Worm (Caenorhabditis elegans) whole organism, late embryonic: ENCODE data around the gene rsr-2.

Experiments
- C38D4.7 ChIP-seq: fragments of 200-800 bp; sonication (Bioruptor generic); optimal IDR thresholded peaks from 2 replicates; lab custom pipeline; 2018; ENCODE audit warnings: mild to moderate bottlenecking, missing genetic modification characterization, moderate library complexity, missing compliant biosample characterization
- F13H6.1 ChIP-seq: sonication (generic microtip); optimal IDR thresholded peaks from 2 replicates; lab custom pipeline; 2016; ENCODE audit warnings: missing genetic modification characterization, missing compliant biosample characterization
- K09A11.1 ChIP-seq: sonication (generic microtip); optimal IDR thresholded peaks from 2 replicates; lab custom pipeline; 2017; ENCODE audit warnings: antibody characterized with exemption, mild to moderate bottlenecking, missing genetic modification characterization, missing compliant biosample characterization; ENCODE audit not compliant: insufficient read depth
- Y22D7AL.16 ChIP-seq: sonication (generic microtip); optimal IDR thresholded peaks from 2 replicates; lab custom pipeline; 2016; ENCODE audit warnings: missing genetic modification characterization, missing compliant biosample characterization
- ahr-1 ChIP-seq: sonication (generic microtip); optimal IDR thresholded peaks from 2 replicates; lab custom pipeline; 2016; ENCODE audit warnings: missing genetic modification characterization, missing compliant biosample characterization
- ama-1 ChIP-seq: fragments of 150-350 bp; optimal IDR thresholded peaks from 2 replicates; lab custom pipeline; 2014
- ceh-14 ChIP-seq: sonication (generic microtip); optimal IDR thresholded peaks from 2 replicates; lab custom pipeline; 2016; ENCODE audit warnings: missing genotype, missing genetic modification characterization, missing compliant biosample characterization
- ceh-18 ChIP-seq: sonication (generic microtip); optimal IDR thresholded peaks from 2 replicates; lab custom pipeline; 2016; ENCODE audit warnings: missing genetic modification characterization, missing compliant biosample characterization
- ceh-2 ChIP-seq: sonication (generic microtip); optimal IDR thresholded peaks from 2 replicates; lab custom pipeline; 2016; ENCODE audit warnings: missing genotype, missing genetic modification characterization, missing compliant biosample characterization
- ceh-24 ChIP-seq: sonication (generic microtip); optimal IDR thresholded peaks from 2 replicates; lab custom pipeline; 2016; ENCODE audit warnings: mild to moderate bottlenecking, missing genetic modification characterization, missing compliant biosample characterization
- ceh-30 ChIP-seq: fragments of 150-350 bp; optimal IDR thresholded peaks from 2 replicates; lab custom pipeline; 2014; ENCODE audit warnings: missing biosample characterization, missing genetic modification characterization
- ceh-31 ChIP-seq: sonication (generic microtip); optimal IDR thresholded peaks from 2 replicates; lab custom pipeline; 2016; ENCODE audit warnings: missing genetic modification characterization, missing compliant biosample characterization
- ceh-34 ChIP-seq: sonication (generic microtip); optimal IDR thresholded peaks from 2 replicates; lab custom pipeline; 2016; ENCODE audit warnings: mild to moderate bottlenecking, missing genetic modification characterization, missing compliant biosample characterization
- ceh-48 ChIP-seq: sonication (generic microtip); optimal IDR thresholded peaks from 2 replicates; lab custom pipeline; 2016; ENCODE audit warnings: missing genetic modification characterization, inconsistent platforms, missing compliant biosample characterization
- ceh-6 ChIP-seq: fragments of 200-800 bp; sonication (Bioruptor generic); optimal IDR thresholded peaks from 2 replicates; lab custom pipeline; 2018; ENCODE audit warnings: mild to moderate bottlenecking, missing genetic modification characterization, missing compliant biosample characterization
- ceh-9 ChIP-seq: sonication (generic microtip); optimal IDR thresholded peaks from 2 replicates; lab custom pipeline; 2016; ENCODE audit warnings: mild to moderate bottlenecking, missing genetic modification characterization, inconsistent platforms, missing compliant biosample characterization
- dmd-4 ChIP-seq: sonication (generic microtip); optimal IDR thresholded peaks from 2 replicates; lab custom pipeline; 2016; ENCODE audit warnings: borderline replicate concordance, missing genetic modification characterization, missing compliant biosample characterization
- ets-4 ChIP-seq: sonication (generic microtip); optimal IDR thresholded peaks from 2 replicates; lab custom pipeline; 2016; ENCODE audit warnings: missing genetic modification characterization, missing compliant biosample characterization
- fkh-10 ChIP-seq: fragments of 150-350 bp; optimal IDR thresholded peaks from 2 replicates; lab custom pipeline; 2014; ENCODE audit warnings: missing biosample characterization, missing genetic modification reagents, missing genetic modification characterization
- hlh-13 ChIP-seq: fragments of 200-800 bp; sonication (Bioruptor generic); optimal IDR thresholded peaks from 2 replicates; lab custom pipeline; 2018; ENCODE audit warnings: mild to moderate bottlenecking, missing genetic modification characterization, missing compliant biosample characterization
- hlh-15 ChIP-seq: sonication (generic microtip); optimal IDR thresholded peaks from 2 replicates; lab custom pipeline; 2016; ENCODE audit warnings: missing genetic modification characterization, missing compliant biosample characterization
- hlh-30 ChIP-seq: sonication (generic microtip); optimal IDR thresholded peaks from 2 replicates; lab custom pipeline; 2017; ENCODE audit warnings: antibody characterized with exemption, missing genetic modification characterization, missing compliant biosample characterization; ENCODE audit not compliant: insufficient read depth
- hlh-6 ChIP-seq: sonication (generic microtip); optimal IDR thresholded peaks from 2 replicates; lab custom pipeline; 2016; ENCODE audit warnings: missing genotype, missing genetic modification characterization, missing compliant biosample characterization
- lim-6 ChIP-seq: sonication (generic microtip); optimal IDR thresholded peaks from 2 replicates; lab custom pipeline; 2016; ENCODE audit warnings: missing genetic modification characterization, missing compliant biosample characterization
- madf-2 ChIP-seq: sonication (generic microtip); optimal IDR thresholded peaks from 2 replicates; lab custom pipeline; 2017; ENCODE audit warnings: missing genetic modification characterization, missing compliant biosample characterization
- nhr-11 ChIP-seq: fragments of 150-350 bp; optimal IDR thresholded peaks from 2 replicates; lab custom pipeline; 2014; ENCODE audit warnings: missing biosample characterization, missing genetic modification characterization
- nhr-232 ChIP-seq: sonication (generic microtip); optimal IDR thresholded peaks from 2 replicates; lab custom pipeline; 2016; ENCODE audit warnings: missing genetic modification characterization, missing compliant biosample characterization
- npax-4 ChIP-seq: sonication (generic microtip); optimal IDR thresholded peaks from 2 replicates; lab custom pipeline; 2016; ENCODE audit warnings: missing genetic modification characterization, missing compliant biosample characterization
- pag-3 ChIP-seq: sonication (generic microtip); optimal IDR thresholded peaks from 2 replicates; lab custom pipeline; 2016; ENCODE audit warnings: missing compliant biosample characterization, missing genetic modification characterization, borderline replicate concordance
- pha-2 ChIP-seq: sonication (generic microtip); optimal IDR thresholded peaks from 2 replicates; lab custom pipeline; 2017; ENCODE audit warnings: mild to moderate bottlenecking, missing genetic modification characterization, missing compliant biosample characterization
- pqm-1 ChIP-seq: sonication (generic microtip); optimal IDR thresholded peaks from 2 replicates; lab custom pipeline; 2016; ENCODE audit warnings: missing genetic modification characterization, missing compliant biosample characterization
- rnt-1 ChIP-seq: sonication (generic microtip); optimal IDR thresholded peaks from 2 replicates; lab custom pipeline; 2016; ENCODE audit warnings: missing genetic modification characterization, missing compliant biosample characterization
- sox-2 ChIP-seq: fragments of 200-800 bp; sonication (Bioruptor generic); IDR thresholded peaks from 2 replicates; pipeline ENCODE4 v1.3.6; 2022; ENCODE audit warnings: missing genetic modification reagents, missing genetic modification characterization, missing compliant biosample characterization
- tbx-2 ChIP-seq: sonication (generic microtip); optimal IDR thresholded peaks from 2 replicates; lab custom pipeline; 2016; ENCODE audit warnings: missing genetic modification characterization, missing compliant biosample characterization
- unc-3 ChIP-seq, 2 experiments: fragments of 200-800 bp in 1 of 2; sonication (Bioruptor generic) in 1 of 2; sonication (generic microtip) in 1 of 2; conservative IDR thresholded peaks in 1 of 2; optimal IDR thresholded peaks in 1 of 2; 2 replicates each; pipeline versions ENCODE4 v1.3.6 to Lab custom; 2016 to 2022; ENCODE audit warnings: missing compliant biosample characterization in 2 of 2, missing genetic modification characterization in 2 of 2, missing genetic modification reagents in 1 of 2
- unc-55 ChIP-seq: sonication (generic microtip); optimal IDR thresholded peaks from 2 replicates; lab custom pipeline; 2017; ENCODE audit warnings: missing biosample characterization, missing genetic modification reagents, missing genetic modification characterization
- unc-86 ChIP-seq: sonication (generic microtip); optimal IDR thresholded peaks from 2 replicates; lab custom pipeline; 2016; ENCODE audit warnings: missing genetic modification characterization, missing compliant biosample characterization

rsr-2 gene

ce11 chrII:12241792-12242191 lies 16.6 kb downstream of the rsr-2 start:
- no peak for TF ChIP-seq hlh-15 (tag; lab: Kevin White, UChicago)
- TF ChIP-seq ceh-2 (tag; lab: Kevin White, UChicago) = no peak
- TF ChIP-seq tbx-2 (tag; lab: Kevin White, UChicago) = no peak
- no peak for TF ChIP-seq Y22D7AL.16 (tag; lab: Kevin White, UChicago)
- TF ChIP-seq ceh-6 = no peak
- no peak for TF ChIP-seq ceh-14 (tag; lab: Kevin White, UChicago)
- no peak for TF ChIP-seq nhr-232 (tag; lab: Kevin White, UChicago)
- TF ChIP-seq rnt-1 (tag; lab: Kevin White, UChicago) = no peak
- TF ChIP-seq fkh-10 (GFP tag; lab: Kevin White, UChicago) = no peak
- TF ChIP-seq pha-2 (tag; lab: Kevin White, UChicago) = no peak
- TF ChIP-seq ceh-31 (tag; lab: Kevin White, UChicago) = no peak
- no peak for TF ChIP-seq unc-3 (GFP tag; conservative IDR thresholded peaks at IDR 0.05; lab: Robert Waterston, UW)
- TF ChIP-seq unc-3 (tag; optimal IDR thresholded peaks at IDR 0.05; lab: Kevin White, UChicago) = no peak
- no peak for TF ChIP-seq lim-6
- TF ChIP-seq ahr-1 = no peak
- TF ChIP-seq ceh-34 (tag; lab: Kevin White, UChicago) = no peak
- TF ChIP-seq pqm-1 (tag; lab: Kevin White, UChicago) = no peak
- no peak for TF ChIP-seq ceh-48 (tag; lab: Kevin White, UChicago)

DNA sequence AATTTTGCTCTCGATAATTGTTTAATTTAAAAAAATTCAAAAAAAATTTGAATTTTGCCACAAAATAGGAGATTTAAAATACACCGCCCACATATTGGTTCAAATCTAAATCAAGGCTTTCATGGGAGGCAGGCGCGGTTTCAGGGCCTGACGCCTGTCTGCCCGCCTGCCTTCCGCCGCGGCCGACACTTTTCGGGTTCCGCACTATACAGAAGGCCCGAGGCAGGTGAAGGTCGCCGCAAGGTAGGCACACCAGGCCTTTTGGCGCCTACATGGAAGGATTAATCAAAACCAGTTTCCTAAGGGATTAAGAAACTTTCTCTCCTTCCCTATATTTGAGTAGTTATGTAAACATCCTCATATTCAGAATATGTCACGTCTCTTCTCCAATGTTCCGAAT lies 17.4 kb downstream of the rsr-2 start, which contains the start of gene Y57A10A.24:
Y57A10A.24 (plus strand) TSS at position 396 of the 400 bp plus-strand sequence.
- no peak for TF ChIP-seq npax-4 (tag; lab: Kevin White, UChicago)
- TF ChIP-seq lim-6 = no peak
- no peak for TF ChIP-seq hlh-30 (tag; lab: Kevin White, UChicago)
- no peak for TF ChIP-seq hlh-6
- TF ChIP-seq ets-4 (tag; lab: Kevin White, UChicago) = no peak
- TF ChIP-seq F13H6.1 (tag; lab: Kevin White, UChicago) = no peak
- TF ChIP-seq sox-2 (GFP tag; lab: Robert Waterston, UW) = no peak
- TF ChIP-seq dmd-4 (tag; lab: Kevin White, UChicago) = no peak
- no peak for TF ChIP-seq pag-3
- no peak for TF ChIP-seq K09A11.1
- TF ChIP-seq pqm-1 (tag; lab: Kevin White, UChicago) = no peak
- no peak for TF ChIP-seq nhr-11 (tag; lab: Kevin White, UChicago)

ce11 chrII:12249042-12249441 lies 23.9 kb downstream of the rsr-2 start, which contains the start of gene tag-276:
TSS of gene tag-276 (minus strand) at chrII:12249142.
- no peak for TF ChIP-seq nhr-232 (tag; lab: Kevin White, UChicago)
- TF ChIP-seq dmd-4 (tag; lab: Kevin White, UChicago) = no peak
- no peak for TF ChIP-seq ceh-24
- no peak for TF ChIP-seq hlh-13 (GFP tag; lab: Kevin White, UChicago)
- no peak for TF ChIP-seq unc-55
- no peak for TF ChIP-seq unc-86 (tag; lab: Kevin White, UChicago)
- TF ChIP-seq Y22D7AL.16 (tag; lab: Kevin White, UChicago) = no peak
- TF ChIP-seq npax-4 (tag; lab: Kevin White, UChicago) = no peak
- TF ChIP-seq ceh-18 (tag; lab: Kevin White, UChicago) = no peak
- no peak for TF ChIP-seq pha-2 (tag; lab: Kevin White, UChicago)
- no peak for TF ChIP-seq madf-2
- TF ChIP-seq K09A11.1 = no peak
- TF ChIP-seq pag-3 = no peak
- no peak for TF ChIP-seq ceh-30 (tag; lab: Kevin White, UChicago)
- TF ChIP-seq C38D4.7 (GFP tag; lab: Kevin White, UChicago) = no peak
- TF ChIP-seq ceh-9 (tag; lab: Kevin White, UChicago) = no peak
- no peak for TF ChIP-seq hlh-30 (tag; lab: Kevin White, UChicago)
- TF ChIP-seq ama-1 (lab: Kevin White, UChicago) = no peak
- TF ChIP-seq ahr-1 = no peak
- no peak for TF ChIP-seq fkh-10 (GFP tag; lab: Kevin White, UChicago)
